Worm (Caenorhabditis elegans) whole organism, L4 larva: Measurements from ENCODE around the gene pqn-92.

Source experiments
- F26F4.8 ChIP-seq: fragments of 200-800 bp; sonication (Bioruptor generic); conservative IDR thresholded peaks from 2 replicates; pipeline ENCODE4 v1.3.6; 2022; ENCODE audit warnings: missing genetic modification characterization, missing compliant biosample characterization
- F44E2.7 ChIP-seq: fragments of 200-800 bp; sonication (Bioruptor generic); IDR thresholded peaks from 2 replicates; pipeline ENCODE4 v2.1.2; 2022; ENCODE audit warnings: missing genetic modification characterization, missing compliant biosample characterization
- T20F7.1 ChIP-seq: fragments of 200-800 bp; sonication (Bioruptor generic); optimal IDR thresholded peaks from 2 replicates; lab custom pipeline; 2018; ENCODE audit warnings: mild to moderate bottlenecking, missing genetic modification characterization, missing compliant biosample characterization
- Y75B8A.6 ChIP-seq: fragments of 200-800 bp; sonication (Bioruptor generic); IDR thresholded peaks from 2 replicates; pipeline ENCODE4 v1.3.6; 2022; ENCODE audit warnings: missing genetic modification reagents, missing genetic modification characterization, missing compliant biosample characterization
- ZK546.5 ChIP-seq, 2 experiments: sonication (generic microtip); optimal IDR thresholded peaks; 2 replicates each; lab custom pipeline; 2017; ENCODE audit warnings: missing biosample characterization in 2 of 2, missing genetic modification characterization in 2 of 2
- aha-1 ChIP-seq: fragments of 150-350 bp; peaks from one replicate; lab custom pipeline; 2014; ENCODE audit warnings: missing biosample characterization, missing genetic modification characterization
- aly-2 ChIP-seq: sonication (generic microtip); optimal IDR thresholded peaks from 2 replicates; lab custom pipeline; 2018; ENCODE audit warnings: missing biosample characterization, missing genetic modification characterization
- ama-1 ChIP-seq: fragments of 150-350 bp; optimal IDR thresholded peaks from 2 replicates; lab custom pipeline; 2014; ENCODE audit warnings: inconsistent platforms, mixed read lengths
- arid-1 ChIP-seq: fragments of 200-800 bp; sonication (Bioruptor generic); conservative IDR thresholded peaks from 2 replicates; pipeline ENCODE4 v1.3.6; 2022; ENCODE audit warnings: missing genetic modification reagents, missing genetic modification characterization, missing compliant biosample characterization
- ceh-20 ChIP-seq: fragments of 200-800 bp; sonication (Bioruptor generic); IDR thresholded peaks from 2 replicates; pipeline ENCODE4 v1.3.6; 2022; ENCODE audit warnings: missing genetic modification reagents, missing genetic modification characterization, missing compliant biosample characterization
- ceh-28 ChIP-seq: fragments of 150-350 bp; optimal IDR thresholded peaks from 2 replicates; lab custom pipeline; 2014; ENCODE audit warnings: missing biosample characterization, missing genetic modification reagents, missing genetic modification characterization
- ceh-62 ChIP-seq: sonication (generic microtip); optimal IDR thresholded peaks from 2 replicates; lab custom pipeline; 2017; ENCODE audit warnings: missing biosample characterization, missing genetic modification characterization
- ceh-82 ChIP-seq: sonication (generic microtip); optimal IDR thresholded peaks from 2 replicates; lab custom pipeline; 2017; ENCODE audit warnings: missing biosample characterization, missing genetic modification characterization
- cey-2 ChIP-seq: sonication (generic microtip); optimal IDR thresholded peaks from 3 replicates; lab custom pipeline; 2017; ENCODE audit warnings: missing genetic modification characterization, mild to moderate bottlenecking, missing compliant biosample characterization, antibody characterized with exemption, borderline replicate concordance; ENCODE audit not compliant: insufficient read depth
- daf-12 ChIP-seq: fragments of 150-350 bp; optimal IDR thresholded peaks from 2 replicates; lab custom pipeline; 2014; ENCODE audit warnings: missing biosample characterization, missing genetic modification reagents, missing genetic modification characterization
- daf-16 ChIP-seq, 3 experiments: sonication (generic microtip); optimal IDR thresholded peaks; 2 replicates each; lab custom pipeline; 2016 to 2017; ENCODE audit warnings: missing genetic modification characterization in 3 of 3, missing genetic modification reagents in 3 of 3, mild to moderate bottlenecking in 2 of 3, missing compliant biosample characterization in 2 of 3, missing biosample characterization in 1 of 3, moderate library complexity in 1 of 3
- dmd-8 ChIP-seq: fragments of 200-800 bp; sonication (Bioruptor generic); IDR thresholded peaks from 2 replicates; pipeline ENCODE4 v1.3.6; 2022; ENCODE audit warnings: missing genetic modification characterization, missing compliant biosample characterization
- dmd-9 ChIP-seq: fragments of 200-800 bp; sonication (Bioruptor generic); IDR thresholded peaks from 2 replicates; pipeline ENCODE4 v1.3.6; 2022; ENCODE audit warnings: missing genetic modification reagents, missing genetic modification characterization, missing compliant biosample characterization
- dpl-1 ChIP-seq: fragments of 150-350 bp; optimal IDR thresholded peaks from 2 replicates; lab custom pipeline; 2014; ENCODE audit warnings: missing biosample characterization, missing genetic modification reagents, missing genetic modification characterization
- duxl-1 ChIP-seq: sonication (generic microtip); optimal IDR thresholded peaks from 2 replicates; lab custom pipeline; 2016; ENCODE audit warnings: mild to moderate bottlenecking, missing genetic modification characterization, moderate library complexity, missing compliant biosample characterization; ENCODE audit not compliant: poor library complexity
- egl-27 ChIP-seq: sonication (generic microtip); optimal IDR thresholded peaks from 3 replicates; lab custom pipeline; 2017; ENCODE audit warnings: missing biosample characterization, missing genetic modification reagents, missing genetic modification characterization
- fos-1 ChIP-seq: fragments of 150-350 bp; optimal IDR thresholded peaks from 2 replicates; lab custom pipeline; 2014; ENCODE audit warnings: missing biosample characterization, missing genetic modification characterization
- gei-8 ChIP-seq: fragments of 200-800 bp; sonication (Bioruptor generic); optimal IDR thresholded peaks from 2 replicates; lab custom pipeline; 2018; ENCODE audit warnings: mild to moderate bottlenecking, missing genetic modification characterization, missing compliant biosample characterization
- hlh-11 ChIP-seq: fragments of 200-800 bp; sonication (Bioruptor generic); optimal IDR thresholded peaks from 2 replicates; lab custom pipeline; 2018; ENCODE audit warnings: mild to moderate bottlenecking, missing genetic modification characterization, missing compliant biosample characterization
- hlh-30 ChIP-seq: sonication (generic microtip); optimal IDR thresholded peaks from 2 replicates; lab custom pipeline; 2017; ENCODE audit warnings: antibody characterized with exemption, mild to moderate bottlenecking, missing genetic modification characterization, missing compliant biosample characterization; ENCODE audit not compliant: insufficient read depth
- lin-1 ChIP-seq: fragments of 200-800 bp; sonication (Bioruptor generic); IDR thresholded peaks from 2 replicates; pipeline ENCODE4 v1.3.6; 2022; ENCODE audit warnings: missing genetic modification reagents, missing genetic modification characterization, missing compliant biosample characterization
- lin-39 ChIP-seq: fragments of 150-350 bp; optimal IDR thresholded peaks from 2 replicates; lab custom pipeline; 2014; ENCODE audit warnings: missing biosample characterization, missing genetic modification reagents, missing genetic modification characterization
- madf-5 ChIP-seq, 2 experiments: fragments of 200-800 bp; sonication (Bioruptor generic); IDR thresholded peaks; 2 replicates each; pipeline ENCODE4 v1.3.6; 2022; ENCODE audit warnings: missing compliant biosample characterization in 2 of 2, missing genetic modification characterization in 2 of 2
- mdl-1 ChIP-seq, 2 experiments: fragments of 150-350 bp in 1 of 2; sonication (generic microtip) in 1 of 2; optimal IDR thresholded peaks; 2 replicates each; lab custom pipeline; 2014 to 2017; ENCODE audit warnings: missing biosample characterization in 2 of 2, missing genetic modification characterization in 2 of 2
- mep-1 ChIP-seq: fragments of 150-350 bp; sonication (generic microtip); optimal IDR thresholded peaks from 3 replicates; lab custom pipeline; 2014; ENCODE audit warnings: missing biosample characterization, missing genetic modification characterization
- mes-2 ChIP-seq: sonication (generic microtip); optimal IDR thresholded peaks from 2 replicates; lab custom pipeline; 2016; ENCODE audit warnings: missing genotype, mild to moderate bottlenecking, missing genetic modification characterization, missing compliant biosample characterization; ENCODE audit not compliant: poor library complexity, severe bottlenecking
- mxl-3 ChIP-seq: fragments of 200-800 bp; sonication (Bioruptor generic); optimal IDR thresholded peaks from 2 replicates; lab custom pipeline; 2018; ENCODE audit warnings: mild to moderate bottlenecking, missing genetic modification characterization, missing compliant biosample characterization
- nhr-10 ChIP-seq: fragments of 150-350 bp; optimal IDR thresholded peaks from 2 replicates; lab custom pipeline; 2014; ENCODE audit warnings: missing biosample characterization, missing genetic modification characterization
- nhr-102 ChIP-seq: sonication (generic microtip); optimal IDR thresholded peaks from 2 replicates; lab custom pipeline; 2016; ENCODE audit warnings: mild to moderate bottlenecking, missing genetic modification characterization, moderate library complexity, missing compliant biosample characterization
- nhr-25 ChIP-seq: sonication (generic microtip); optimal IDR thresholded peaks from 2 replicates; lab custom pipeline; 2017; ENCODE audit warnings: missing genetic modification characterization, mild to moderate bottlenecking, missing compliant biosample characterization, antibody characterized with exemption, moderate library complexity, borderline replicate concordance; ENCODE audit not compliant: insufficient read depth
- nhr-28 ChIP-seq: fragments of 150-350 bp; optimal IDR thresholded peaks from 2 replicates; lab custom pipeline; 2014; ENCODE audit warnings: missing biosample characterization, missing genetic modification characterization
- nhr-48 ChIP-seq: sonication (generic microtip); optimal IDR thresholded peaks from 2 replicates; lab custom pipeline; 2016; ENCODE audit warnings: mild to moderate bottlenecking, missing genetic modification characterization, missing compliant biosample characterization
- nhr-6 ChIP-seq: fragments of 150-350 bp; optimal IDR thresholded peaks from 2 replicates; lab custom pipeline; 2014; ENCODE audit warnings: missing biosample characterization, missing genetic modification characterization
- nhr-76 ChIP-seq: fragments of 150-350 bp; optimal IDR thresholded peaks from 2 replicates; lab custom pipeline; 2014; ENCODE audit warnings: missing biosample characterization, missing genetic modification characterization
- nhr-77 ChIP-seq: fragments of 150-350 bp; optimal IDR thresholded peaks from 2 replicates; lab custom pipeline; 2014; ENCODE audit warnings: missing biosample characterization, missing genetic modification characterization
- pha-4 ChIP-seq, 2 experiments: fragments of 150-350 bp in 1 of 2; fragments of 200-800 bp in 1 of 2; sonication (Bioruptor generic) in 1 of 2; IDR thresholded peaks in 1 of 2; optimal IDR thresholded peaks in 1 of 2; 2 replicates each; pipeline versions ENCODE4 v1.3.6 to Lab custom; 2014 to 2022; ENCODE audit warnings: missing genetic modification characterization in 2 of 2, missing genetic modification reagents in 2 of 2, missing biosample characterization in 1 of 2, missing compliant biosample characterization in 1 of 2
- pqm-1 ChIP-seq: sonication (generic microtip); optimal IDR thresholded peaks from 2 replicates; lab custom pipeline; 2017; ENCODE audit warnings: missing biosample characterization, missing genetic modification characterization
- set-16 ChIP-seq: fragments of 200-800 bp; sonication (Bioruptor generic); IDR thresholded peaks from 2 replicates; pipeline ENCODE4 v1.3.6; 2022; ENCODE audit warnings: missing genetic modification reagents, missing genetic modification characterization, missing compliant biosample characterization
- skn-1 ChIP-seq: fragments of 150-350 bp; optimal IDR thresholded peaks from 2 replicates; lab custom pipeline; 2014; ENCODE audit warnings: missing biosample characterization, missing genetic modification characterization
- snpc-1.2 ChIP-seq: fragments of 200-800 bp; sonication (Bioruptor generic); IDR thresholded peaks from 2 replicates; pipeline ENCODE4 v1.3.6; 2022; ENCODE audit warnings: missing genetic modification reagents, missing genetic modification characterization, missing compliant biosample characterization
- spr-1 ChIP-seq: sonication (generic microtip); optimal IDR thresholded peaks from 2 replicates; lab custom pipeline; 2016; ENCODE audit warnings: mild to moderate bottlenecking, missing genetic modification characterization, missing compliant biosample characterization
- tag-97 ChIP-seq: fragments of 200-800 bp; sonication (Bioruptor generic); IDR thresholded peaks from 2 replicates; pipeline ENCODE4 v1.3.6; 2022; ENCODE audit warnings: missing genetic modification characterization, missing compliant biosample characterization
- unc-130 ChIP-seq: sonication (generic microtip); optimal IDR thresholded peaks from 2 replicates; lab custom pipeline; 2016; ENCODE audit warnings: missing genetic modification reagents, missing genetic modification characterization, missing compliant biosample characterization
- vab-7 ChIP-seq: fragments of 200-800 bp; sonication (Bioruptor generic); IDR thresholded peaks from 2 replicates; pipeline ENCODE4 v1.3.6; 2022; ENCODE audit warnings: missing genetic modification reagents, missing genetic modification characterization, missing compliant biosample characterization
- zip-2 ChIP-seq: fragments of 150-350 bp; optimal IDR thresholded peaks from 2 replicates; lab custom pipeline; 2014; ENCODE audit warnings: missing biosample characterization, missing genetic modification characterization
- ztf-7 ChIP-seq: fragments of 150-350 bp; optimal IDR thresholded peaks from 2 replicates; lab custom pipeline; 2014; ENCODE audit warnings: missing biosample characterization, missing genetic modification characterization

pqn-92 gene

DNA sequence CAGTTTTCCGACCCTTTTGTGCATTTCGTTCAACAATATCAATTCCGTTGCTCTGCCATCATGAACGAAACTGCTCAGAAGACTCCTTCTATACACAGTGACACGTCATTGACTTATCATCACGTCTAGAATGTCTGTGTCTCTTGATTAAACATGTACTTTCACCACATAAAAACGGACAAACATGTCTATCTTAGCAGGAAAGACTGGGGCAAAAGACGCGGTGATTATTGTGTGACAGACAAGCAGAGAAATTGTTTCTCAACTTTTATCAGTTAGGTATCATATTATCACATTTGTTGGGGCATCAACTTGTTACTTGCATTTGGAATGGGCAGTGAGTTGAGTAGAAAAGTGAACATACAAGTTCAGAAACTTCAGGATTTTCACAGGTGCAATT, 17.7 kb downstream of the pqn-92 start:
- TF ChIP-seq ceh-62 (tag; lab: Kevin White, UChicago): no peak
- no peak for TF ChIP-seq aly-2 (tag; lab: Kevin White, UChicago)
- TF ChIP-seq mdl-1 (tag; optimal IDR thresholded peaks at IDR 0.05; lab: Kevin White, UChicago): no peak
- TF ChIP-seq gei-8 (GFP tag; lab: Kevin White, UChicago): peak; percentile 25
- TF ChIP-seq ZK546.5 (tag; optimal IDR thresholded peaks at IDR 0.05; lab: Kevin White, UChicago): no peak
- no peak for TF ChIP-seq dmd-9 (GFP tag; lab: Robert Waterston, UW)
- no peak for TF ChIP-seq skn-1 (tag; lab: Kevin White, UChicago)
- TF ChIP-seq daf-12 (tag; lab: Kevin White, UChicago): no peak
- TF ChIP-seq unc-130 (GFP tag; lab: Kevin White, UChicago): no peak
- peak; percentile 81 for TF ChIP-seq pqm-1
- TF ChIP-seq lin-1 (GFP tag; lab: Robert Waterston, UW): peak; percentile 81
- TF ChIP-seq ceh-20: no peak
- no peak for TF ChIP-seq Y75B8A.6
- no peak for TF ChIP-seq dmd-8 (GFP tag; lab: Robert Waterston, UW)
- TF ChIP-seq zip-2 (tag; lab: Kevin White, UChicago): no peak
- TF ChIP-seq egl-27: no peak
- peak; percentile 78 for TF ChIP-seq nhr-28
- no peak for TF ChIP-seq F26F4.8
- TF ChIP-seq mep-1: peak; percentile 63
- no peak for TF ChIP-seq ceh-82 (tag; lab: Kevin White, UChicago)
- TF ChIP-seq nhr-76 (tag; lab: Kevin White, UChicago): no peak
- no peak for TF ChIP-seq arid-1 (GFP tag; lab: Robert Waterston, UW)
- no peak for TF ChIP-seq cey-2
- peak in 1 of 2 experiments; percentile 30 for TF ChIP-seq daf-16 (GFP tag; optimal IDR thresholded peaks at IDR 0.05; lab: Kevin White, UChicago)
- TF ChIP-seq daf-16 (tag; optimal IDR thresholded peaks at IDR 0.05; lab: Kevin White, UChicago): peak; percentile 98
- TF ChIP-seq vab-7: no peak
- peak; percentile 58 for TF ChIP-seq nhr-6 (tag; lab: Kevin White, UChicago)
- TF ChIP-seq pha-4 (GFP tag; IDR thresholded peaks at IDR 0.05; lab: Robert Waterston, UW): 0 out of 2 replicates have a peak, but pooled peaks have one; percentile 23
- no peak for TF ChIP-seq pha-4 (tag; optimal IDR thresholded peaks at IDR 0.05; lab: Kevin White, UChicago)
- peak; percentile 42 for TF ChIP-seq nhr-48
- no peak for TF ChIP-seq ama-1
- TF ChIP-seq dpl-1 (GFP tag; lab: Kevin White, UChicago): peak; percentile 32
- no peak for TF ChIP-seq set-16 (GFP tag; lab: Robert Waterston, UW)
- TF ChIP-seq mes-2 (tag; lab: Kevin White, UChicago): peak; percentile 45
- peak; percentile 47 for TF ChIP-seq ztf-7 (tag; lab: Kevin White, UChicago)
- TF ChIP-seq ceh-28 (tag; lab: Kevin White, UChicago): no peak
- no peak for TF ChIP-seq spr-1 (tag; lab: Kevin White, UChicago)
- TF ChIP-seq nhr-25: no peak
- TF ChIP-seq hlh-30 (tag; lab: Kevin White, UChicago): peak; percentile 61
- TF ChIP-seq T20F7.1 (GFP tag; lab: Kevin White, UChicago): no peak
- TF ChIP-seq F44E2.7 (GFP tag; lab: Robert Waterston, UW): no peak
- no peak for TF ChIP-seq snpc-1.2
- peak; percentile 26 for TF ChIP-seq nhr-77
- peak; percentile 87 for TF ChIP-seq aha-1 (tag; lab: Kevin White, UChicago)
- TF ChIP-seq nhr-10: no peak
- TF ChIP-seq duxl-1 (tag; lab: Kevin White, UChicago): no peak
- peak; percentile 45 for TF ChIP-seq nhr-102 (tag; lab: Kevin White, UChicago)
- TF ChIP-seq madf-5 (GFP tag; IDR thresholded peaks at IDR 0.05; lab: Robert Waterston, UW): no peak
- TF ChIP-seq fos-1 (tag; lab: Kevin White, UChicago): no peak
- TF ChIP-seq lin-39 (tag; lab: Kevin White, UChicago): no peak
- peak; percentile 89 for TF ChIP-seq hlh-11
- TF ChIP-seq mxl-3 (GFP tag; lab: Kevin White, UChicago): peak; percentile 40
- TF ChIP-seq tag-97 (GFP tag; lab: Robert Waterston, UW): no peak
